Fruit fly (Drosophila melanogaster) whole organism, wandering third instar larva: ENCODE measurements around the gene ppk26.

Experiments used
- h ChIP-seq: fragments of 200-800 bp; sonication (Bioruptor generic); optimal IDR thresholded peaks from 3 replicates; lab custom pipeline; 2016; ENCODE audit warnings: missing biosample characterization, mild to moderate bottlenecking, missing genetic modification characterization
- psq ChIP-seq: fragments of 200-800 bp; sonication (Bioruptor generic); optimal IDR thresholded peaks from 3 replicates; lab custom pipeline; 2017; ENCODE audit warnings: missing biosample characterization, mild to moderate bottlenecking, missing genetic modification characterization, moderate library complexity
- tai ChIP-seq: sonication (Bioruptor generic); optimal IDR thresholded peaks from 2 replicates; lab custom pipeline; 2016; ENCODE audit warnings: missing biosample characterization, missing genetic modification characterization

dm6 chr3L:7432265-7432664, 23.7 kb upstream of the ppk26 start:
- TF ChIP-seq tai (GFP tag; lab: Kevin White, UChicago) (no peak), h (peak; percentile 4), psq (no peak)
